Fruit fly (Drosophila melanogaster) S2 (cell line): ENCODE data around the gene CG31922.
A peak's percentile ranks its signal among the peaks of the same experiment; 100 is the strongest.

ENCODE experiments used
- CG8478 ChIP-seq: fragments of >200 bp; optimal IDR thresholded peaks from 2 replicates; lab custom pipeline; 2018
- CTCF ChIP-seq, 2 experiments: fragments of >200 bp; optimal IDR thresholded peaks; 2 replicates each; lab custom pipeline; 2018

Gene CG31922

DNA sequence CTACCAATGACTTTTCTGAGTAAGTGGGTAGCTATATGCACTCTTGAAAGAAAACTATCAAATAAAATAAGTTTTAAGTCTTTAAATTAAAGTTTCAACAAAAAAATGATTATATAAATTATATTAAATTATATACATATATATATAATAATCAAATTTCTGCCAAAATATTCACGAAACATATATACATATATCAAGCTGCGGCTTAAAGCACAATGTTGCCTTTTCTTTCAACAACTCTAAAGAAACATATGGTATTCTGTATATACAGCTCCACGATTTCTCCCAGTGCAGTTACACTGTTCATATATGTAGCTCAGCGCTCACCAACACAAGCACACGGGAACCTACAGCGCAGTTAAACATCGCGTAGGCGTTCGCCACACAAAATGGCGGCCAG is 34.5 kb upstream of the CG31922 start:
- TF ChIP-seq CTCF (optimal IDR thresholded peaks at IDR 0.05; lab: Kevin White, UChicago) (no peak), CG8478 (lab: Kevin White, UChicago) (no peak)

DNA sequence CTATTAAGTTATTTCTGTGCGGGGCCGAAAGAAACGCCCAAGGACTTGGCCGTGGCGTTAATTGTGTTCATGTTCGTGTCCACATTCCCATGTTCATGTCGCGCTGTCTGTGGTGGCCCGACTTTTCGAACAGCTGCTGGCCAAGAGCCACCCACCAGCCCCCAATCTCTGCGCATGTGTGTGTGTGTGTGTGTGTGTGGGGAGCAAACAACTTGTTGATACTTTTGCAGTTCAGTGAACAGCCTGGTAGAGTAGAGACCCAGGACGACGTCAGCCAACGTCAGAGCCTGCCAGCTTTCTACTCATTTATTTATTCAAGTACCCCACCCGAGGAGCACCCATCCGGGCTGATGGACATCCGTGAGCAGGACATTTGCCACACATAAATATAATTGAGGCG is 33.0 kb upstream of the CG31922 start:
- no peak for TF ChIP-seq CTCF (optimal IDR thresholded peaks at IDR 0.05; lab: Kevin White, UChicago)
- no peak for TF ChIP-seq CG8478 (lab: Kevin White, UChicago)

DNA sequence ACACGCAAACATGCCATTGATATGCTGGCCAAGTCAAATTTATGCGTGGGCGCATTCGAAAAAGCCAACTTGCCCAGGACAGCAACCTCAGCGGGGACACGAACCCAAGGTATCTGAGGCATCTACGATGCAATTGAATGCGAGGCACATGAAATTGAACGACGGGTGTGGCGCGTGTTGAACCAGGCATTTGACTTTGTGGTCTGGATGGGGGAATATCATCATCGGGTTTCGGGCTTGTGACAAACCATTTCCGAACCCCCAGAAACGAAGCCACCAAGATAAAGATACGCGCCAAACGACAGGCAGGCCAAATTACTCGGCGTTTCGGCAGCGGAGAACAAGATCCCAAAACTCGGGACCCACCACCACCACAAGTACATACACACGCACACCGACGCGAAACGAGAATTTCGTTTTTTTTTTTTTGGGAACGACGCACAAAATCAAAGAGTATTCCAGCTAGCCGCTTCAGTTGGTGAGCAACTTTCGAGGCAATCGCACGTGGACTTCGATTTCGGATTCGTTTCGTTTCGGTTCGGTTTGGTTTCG is 27.2 kb upstream of the CG31922 start, which contains the start of gene MFS3:
TSS of gene MFS3 (plus strand) at position 472 of the 552 bp plus-strand sequence.
- TF ChIP-seq CG8478 (lab: Kevin White, UChicago) (no peak), CTCF (optimal IDR thresholded peaks at IDR 0.05; lab: Kevin White, UChicago) (peak; percentile 66 to 68)

DNA sequence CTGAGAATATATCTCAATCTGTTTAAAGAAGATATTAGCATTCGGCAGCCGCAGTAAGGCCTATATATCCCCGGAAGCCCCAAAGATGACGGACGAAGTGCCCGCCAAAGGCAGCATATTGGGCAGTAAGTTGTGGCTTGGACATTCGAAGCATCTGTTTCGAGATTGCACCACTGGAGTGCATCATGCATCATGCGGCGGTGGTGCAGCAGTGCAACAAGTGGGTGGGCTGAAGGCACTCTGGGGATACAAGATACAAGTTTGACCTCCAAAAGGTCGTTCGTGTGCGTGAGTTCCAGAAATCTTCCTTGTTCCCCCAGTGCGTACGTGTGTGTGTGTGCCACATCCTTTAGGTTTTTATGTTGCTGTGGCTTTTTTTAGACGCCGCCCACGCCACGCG is 26.7 kb upstream of the CG31922 start:
- no peak for TF ChIP-seq CG8478 (lab: Kevin White, UChicago)
- no peak for TF ChIP-seq CTCF (optimal IDR thresholded peaks at IDR 0.05; lab: Kevin White, UChicago)

DNA sequence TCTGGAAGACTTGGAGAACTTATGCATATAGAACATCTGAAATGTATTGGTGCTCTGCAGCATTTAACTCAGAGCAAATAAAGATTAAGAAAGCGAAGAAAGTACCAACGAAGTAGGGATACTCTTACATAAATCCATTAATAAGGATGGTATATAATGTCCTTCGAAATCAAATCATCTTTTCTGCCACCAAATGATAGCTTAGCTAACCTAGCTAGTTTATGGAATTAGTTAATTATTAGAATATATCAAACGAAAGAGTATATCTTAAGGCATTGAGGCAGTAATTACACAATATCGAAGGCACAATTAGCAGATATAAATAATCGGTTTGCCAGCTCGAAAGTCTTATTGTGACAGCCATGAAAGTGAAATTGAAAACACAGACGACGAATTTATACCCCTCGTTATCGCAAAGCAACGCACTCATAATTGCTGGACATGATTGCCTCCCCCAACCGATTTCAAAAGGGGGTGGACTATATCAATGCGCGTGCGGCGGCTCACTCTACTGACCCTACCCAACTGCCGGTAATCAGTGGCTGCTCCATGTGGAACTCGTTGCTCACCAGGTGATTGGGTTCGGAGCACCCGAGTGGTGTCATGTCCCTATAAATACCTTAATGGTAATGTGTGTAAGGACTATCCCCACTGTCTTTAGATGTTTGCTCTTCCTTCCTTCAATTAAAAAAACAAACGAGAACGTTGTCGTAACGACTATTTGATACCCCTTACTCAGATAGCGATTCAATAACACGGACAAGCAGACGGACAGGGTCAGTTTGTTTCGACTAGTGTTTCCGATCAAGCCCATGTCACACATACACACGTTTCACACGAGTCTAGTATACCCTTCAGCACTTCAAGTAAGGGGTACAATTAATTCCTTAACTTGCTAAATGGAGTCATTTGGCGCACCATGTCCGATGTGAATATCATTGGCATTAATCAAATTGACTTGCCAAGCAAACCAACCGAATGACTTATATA is 25.3 kb upstream of the CG31922 start:
- no peak for TF ChIP-seq CTCF (optimal IDR thresholded peaks at IDR 0.05; lab: Kevin White, UChicago)

DNA sequence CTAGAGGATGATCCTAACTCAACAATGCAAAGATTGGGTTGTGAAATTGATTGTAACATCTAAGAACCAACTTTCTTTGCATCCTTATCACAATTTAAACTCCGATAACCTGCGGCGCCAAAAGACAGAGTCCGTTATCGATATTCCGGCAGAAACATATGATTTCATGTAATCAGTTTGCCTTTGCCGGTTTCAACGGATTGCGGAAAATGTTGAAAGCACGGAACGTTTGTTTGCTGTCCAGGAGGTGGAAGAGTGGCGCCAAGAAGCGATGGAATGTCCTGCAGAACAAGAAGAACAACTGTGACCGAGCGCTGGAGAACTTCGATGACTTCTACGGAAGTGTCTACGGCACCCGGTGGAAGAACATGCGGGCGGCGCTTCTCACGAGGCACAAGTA is 22.3 kb upstream of the CG31922 start:
- TF ChIP-seq CTCF (optimal IDR thresholded peaks at IDR 0.05; lab: Kevin White, UChicago) (no peak), CG8478 (lab: Kevin White, UChicago) (no peak)

DNA sequence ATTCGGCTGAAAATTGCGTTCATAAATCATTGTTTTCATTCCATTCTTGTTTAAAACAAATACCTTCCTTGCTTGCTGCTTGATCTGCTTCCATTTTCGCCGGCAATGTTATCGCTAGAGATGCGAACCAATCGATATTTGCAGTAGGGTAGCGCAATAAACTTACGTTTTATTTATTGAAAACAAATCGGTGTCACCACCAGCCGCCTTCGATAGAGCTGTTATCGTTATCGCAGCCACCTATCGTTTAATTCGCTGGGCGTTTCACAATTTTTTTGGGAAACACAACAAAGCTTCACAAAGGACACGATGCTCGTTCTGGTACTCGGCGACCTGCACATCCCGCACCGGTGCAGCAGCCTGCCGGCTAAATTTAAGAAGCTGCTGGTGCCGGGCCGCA is 19.4 kb upstream of the CG31922 start, which contains the start of the genes Tfb4 and Vps29:
TSS of gene Tfb4 (minus strand) at position 124 of the 400 bp plus-strand sequence.
TSS of gene Vps29 (plus strand) at position 213 of the 400 bp plus-strand sequence.
- no peak for TF ChIP-seq CG8478 (lab: Kevin White, UChicago)
- TF ChIP-seq CTCF (optimal IDR thresholded peaks at IDR 0.05; lab: Kevin White, UChicago), result no peak

DNA sequence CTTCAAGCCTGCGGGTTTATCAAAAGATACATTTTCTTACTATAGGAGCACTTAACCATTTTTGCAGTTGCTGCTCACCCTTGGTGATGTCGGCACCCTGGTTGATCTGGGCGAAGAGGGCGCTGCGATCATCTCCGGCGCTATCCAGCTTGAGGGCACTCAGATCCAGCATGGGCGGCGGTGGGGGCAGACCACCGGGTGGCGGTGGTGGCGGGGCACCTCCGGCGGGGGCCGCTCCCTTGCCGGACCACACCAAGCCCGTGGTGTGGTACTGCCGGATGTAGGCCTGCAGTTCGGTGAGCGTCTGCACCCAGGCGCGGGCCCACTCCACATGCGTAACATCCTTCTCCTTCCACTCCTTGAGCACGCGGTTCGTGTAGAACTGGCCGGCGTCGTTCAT is 17.3 kb upstream of the CG31922 start:
- TF ChIP-seq CG8478 (lab: Kevin White, UChicago) (no peak), CTCF (optimal IDR thresholded peaks at IDR 0.05; lab: Kevin White, UChicago) (no peak)

DNA sequence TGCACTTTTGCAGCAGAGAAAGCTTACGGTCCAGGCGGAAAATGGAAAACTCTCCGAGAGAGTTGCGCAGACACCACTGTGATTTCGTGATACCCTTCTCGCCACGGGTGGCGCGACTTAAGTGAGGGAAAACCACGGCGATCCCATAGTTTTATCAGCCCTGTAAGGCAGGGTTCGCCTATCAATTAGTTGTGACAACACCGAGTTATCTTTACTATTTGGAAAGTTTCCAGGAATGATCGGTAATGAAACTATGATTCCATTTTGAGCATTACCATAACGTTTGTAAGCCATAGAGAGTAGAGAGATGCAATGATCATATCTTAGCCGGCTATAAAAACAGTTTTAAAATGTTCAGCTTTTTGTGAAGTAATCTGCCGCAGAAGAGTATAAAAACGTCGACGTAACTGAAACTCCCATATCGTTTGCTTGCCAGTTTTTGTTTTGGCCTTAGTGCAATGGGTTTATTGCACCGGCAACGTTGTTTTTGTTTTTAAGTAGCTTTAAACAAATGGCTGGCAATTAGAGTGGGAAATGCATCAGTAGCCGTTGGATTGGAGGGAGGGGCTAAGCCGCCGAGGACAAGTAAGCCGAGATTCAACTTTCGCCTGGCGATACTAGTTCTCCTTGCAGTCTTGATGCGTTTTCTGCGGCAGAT is 13.3 kb upstream of the CG31922 start:
- TF ChIP-seq CTCF (optimal IDR thresholded peaks at IDR 0.05; lab: Kevin White, UChicago) (no peak), CG8478 (lab: Kevin White, UChicago) (no peak)

DNA sequence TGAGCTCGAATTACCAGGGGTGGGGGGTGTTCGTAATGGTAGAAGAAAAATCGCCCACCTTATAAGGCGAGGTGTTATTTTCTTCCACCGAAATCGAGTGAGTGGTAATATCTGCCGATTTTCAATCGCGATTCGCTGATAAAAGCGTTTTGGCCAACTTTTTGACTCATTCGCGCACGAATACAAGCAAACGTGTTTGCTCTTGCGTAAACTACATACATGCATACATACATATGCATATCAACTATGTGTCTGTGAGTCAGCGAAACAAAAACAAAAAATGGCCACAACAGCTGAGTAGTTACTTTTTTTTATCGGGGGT is 12.7 kb upstream of the CG31922 start:
- TF ChIP-seq CG8478 (lab: Kevin White, UChicago), result no peak
- no peak for TF ChIP-seq CTCF (optimal IDR thresholded peaks at IDR 0.05; lab: Kevin White, UChicago)

DNA sequence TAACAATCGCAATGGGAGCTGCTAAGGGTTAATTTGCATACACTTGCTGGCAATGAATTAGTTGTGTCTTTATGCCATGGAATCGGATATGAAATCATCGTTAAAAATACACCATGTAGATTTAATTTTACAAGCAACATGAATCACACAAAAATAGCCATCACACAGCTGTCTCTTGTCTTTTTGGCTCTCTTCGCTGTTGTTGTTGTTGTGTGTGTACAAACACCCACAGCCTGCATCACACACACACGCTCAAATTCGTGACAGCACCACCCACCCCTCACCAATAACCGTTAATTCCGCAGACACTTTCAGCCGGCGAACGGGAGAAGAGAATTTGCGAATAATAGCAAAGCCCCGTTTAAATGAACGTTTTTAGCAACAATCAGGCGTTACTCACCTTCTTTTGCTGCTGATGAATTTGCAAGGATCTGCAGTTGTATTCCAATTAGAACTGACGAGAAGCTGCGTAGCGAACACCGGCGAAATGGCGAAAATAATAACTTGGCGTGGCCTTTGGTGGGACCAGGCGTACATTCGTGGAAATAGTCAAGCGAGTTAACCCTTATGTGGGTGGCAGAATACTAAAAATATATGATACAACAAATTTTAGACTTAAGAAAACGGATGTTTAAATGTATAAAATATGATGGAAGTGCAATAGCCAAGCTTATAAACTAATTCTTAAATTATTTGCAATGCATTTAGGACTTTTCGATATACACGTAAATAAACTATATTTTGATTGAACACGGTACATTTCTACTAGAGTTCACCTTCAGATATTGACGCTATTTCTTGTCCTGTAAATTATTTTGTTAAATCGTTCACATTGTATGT is 12.1 kb upstream of the CG31922 start, which contains the start of gene capt:
TSS of gene capt (minus strand) at position 584 of the 840 bp plus-strand sequence.
- TF ChIP-seq CTCF (optimal IDR thresholded peaks at IDR 0.05; lab: Kevin White, UChicago), result no peak
- TF ChIP-seq CG8478 (lab: Kevin White, UChicago), result no peak

DNA sequence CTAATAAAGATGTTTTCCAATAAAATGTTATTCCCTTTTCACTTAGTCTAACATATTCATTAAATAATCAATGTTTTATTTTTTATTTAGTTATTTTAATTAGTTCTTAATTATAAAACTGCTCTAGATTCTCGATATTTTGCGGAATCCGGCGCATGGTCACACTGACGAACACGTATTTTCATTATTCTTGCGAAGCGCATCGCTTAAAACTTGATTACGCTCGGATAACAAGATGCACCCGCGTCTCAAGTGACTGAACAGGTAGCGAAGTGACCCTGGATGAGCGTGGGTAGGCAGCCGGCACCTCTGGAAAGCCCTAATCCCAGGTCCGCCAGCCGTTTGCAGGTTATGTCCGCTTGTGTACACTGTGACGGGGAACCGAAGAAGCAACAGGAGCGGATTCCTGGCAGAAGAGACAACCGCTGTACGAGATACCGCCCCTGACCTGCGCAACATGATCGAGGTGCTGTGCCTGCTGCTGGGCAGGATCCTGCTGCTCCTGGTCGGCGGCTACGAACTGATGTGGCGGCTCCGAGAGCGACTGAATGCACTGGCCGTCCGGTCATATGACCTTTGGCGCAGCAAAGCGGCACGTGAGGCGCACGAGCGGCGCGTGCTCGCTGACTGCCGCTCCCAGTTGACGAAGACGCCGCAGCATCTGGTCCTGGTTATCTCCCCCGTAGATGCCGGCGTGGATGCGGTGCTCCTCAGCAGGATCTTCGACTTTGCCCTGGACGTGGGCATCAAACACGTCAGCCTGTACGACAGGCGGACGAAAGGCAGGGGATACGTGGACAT is 11.3 kb upstream of the CG31922 start, which contains the start of gene Tango14:
TSS of gene Tango14 (plus strand) at position 143 of the 801 bp plus-strand sequence.
- TF ChIP-seq CG8478 (lab: Kevin White, UChicago), result no peak
- no peak for TF ChIP-seq CTCF (optimal IDR thresholded peaks at IDR 0.05; lab: Kevin White, UChicago)

DNA sequence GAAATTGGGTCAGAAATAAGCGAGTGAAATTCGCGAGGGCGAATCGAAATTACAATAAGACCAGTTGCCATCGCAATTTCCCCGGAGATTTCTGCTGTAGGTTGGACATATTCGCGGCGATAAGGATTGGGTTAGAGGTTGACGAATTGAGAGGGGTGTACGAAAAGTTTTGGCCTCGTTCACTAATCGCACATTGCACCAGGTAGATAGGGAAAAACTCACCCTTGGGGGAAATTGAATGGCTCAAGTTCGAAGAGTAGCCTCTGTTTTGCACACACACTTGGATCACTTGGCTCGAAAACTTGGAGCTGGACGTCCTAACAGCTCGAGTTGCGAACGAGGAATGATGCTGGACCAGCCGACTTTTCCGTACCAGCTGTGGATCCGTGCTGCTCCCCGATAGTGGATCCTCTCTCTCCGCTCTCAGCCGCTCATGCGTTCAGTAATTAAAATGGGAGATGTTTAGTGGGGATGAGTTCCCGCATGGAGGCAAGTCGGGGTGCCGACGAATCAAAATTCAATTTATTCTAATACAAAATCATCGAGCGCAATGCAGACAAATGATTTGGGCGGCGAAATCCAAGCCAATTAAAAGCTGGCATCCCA is 6.3 kb upstream of the CG31922 start, which contains the start of gene CG5080:
TSS of gene CG5080 (minus strand) at position 349 of the 606 bp plus-strand sequence.
- TF ChIP-seq CTCF (optimal IDR thresholded peaks at IDR 0.05; lab: Kevin White, UChicago) (no peak), CG8478 (lab: Kevin White, UChicago) (no peak)
